Worm (Caenorhabditis elegans): ENCODE results near the gene H20J04.6.

- TF ChIP-seq zag-1 (tag; optimal IDR thresholded peaks at IDR 0.05): no peak
- TF ChIP-seq set-16 (GFP tag; IDR thresholded peaks at IDR 0.05): no peak
- no peak for TF ChIP-seq unc-62 (GFP tag; optimal IDR thresholded peaks at IDR 0.05 in 1 of 2)
- TF ChIP-seq unc-62 (tag; optimal IDR thresholded peaks at IDR 0.05): no peak
- TF ChIP-seq lir-3 (tag; optimal IDR thresholded peaks at IDR 0.05): no peak
- no peak for TF ChIP-seq snpc-4 (tag; optimal IDR thresholded peaks at IDR 0.05)
- TF ChIP-seq nhr-102 (tag; optimal IDR thresholded peaks at IDR 0.05): no peak
- TF ChIP-seq spr-3 (GFP tag; optimal IDR thresholded peaks at IDR 0.05): no peak
- TF ChIP-seq egl-27 (tag; optimal IDR thresholded peaks at IDR 0.05): no peak
- TF ChIP-seq ctbp-1 (GFP tag; IDR thresholded peaks at IDR 0.05): no peak
- no peak for TF ChIP-seq lin-38 (GFP tag; IDR thresholded peaks at IDR 0.05)
These were observed 16.8 kb downstream of the H20J04.6 start, which contains the start of gene athp-2 for ce11 chrII:4339882-4340281.
